Fruit fly (Drosophila melanogaster) Kc167 (cell line): Measurements from ENCODE around the gene CG34250.

ENCODE experiments used
- Sin3A ChIP-seq: fragments of >200 bp; optimal IDR thresholded peaks from 2 replicates; lab custom pipeline; 2018; ENCODE audit warnings: missing external identifiers
- h ChIP-seq: fragments of >200 bp; optimal IDR thresholded peaks from 3 replicates; lab custom pipeline; 2018; ENCODE audit warnings: missing external identifiers
- ttk ChIP-seq: sonication (Bioruptor generic); optimal IDR thresholded peaks from 2 replicates; lab custom pipeline; 2017; ENCODE audit warnings: missing external identifiers

- no peak for TF ChIP-seq h (lab: Kevin White, UChicago)
- TF ChIP-seq Sin3A (lab: Kevin White, UChicago), result no peak
- no peak for TF ChIP-seq ttk (lab: Kevin White, UChicago)
These were observed 9.3 kb downstream of the CG34250 start for dm6 chr3L:17485280-17485792.
